Worm (Caenorhabditis elegans) whole organism, young adult: ENCODE results near the gene F46B3.15.

Source experiments
- B0019.2 ChIP-seq: fragments of 200-800 bp; sonication (Bioruptor generic); conservative IDR thresholded peaks from 2 replicates; pipeline ENCODE4 v1.3.6; 2022; ENCODE audit warnings: missing genetic modification reagents, missing genetic modification characterization, missing compliant biosample characterization
- B0035.1 ChIP-seq: sonication (generic microtip); optimal IDR thresholded peaks from 2 replicates; lab custom pipeline; 2016; ENCODE audit warnings: missing genetic modification characterization, mild to moderate bottlenecking, missing compliant biosample characterization, missing genotype, missing genetic modification reagents
- D2030.7 ChIP-seq: fragments of 200-800 bp; sonication (Bioruptor generic); IDR thresholded peaks from 2 replicates; pipeline ENCODE4 v1.3.6; 2022; ENCODE audit warnings: missing genetic modification reagents, missing genetic modification characterization, missing compliant biosample characterization
- F23B12.7 ChIP-seq: sonication (generic microtip); optimal IDR thresholded peaks from 2 replicates; lab custom pipeline; 2017; ENCODE audit warnings: missing genetic modification characterization, mild to moderate bottlenecking, missing compliant biosample characterization, antibody characterized with exemption, moderate library complexity; ENCODE audit not compliant: insufficient read depth
- F33H1.4 ChIP-seq: fragments of 200-800 bp; sonication (Bioruptor generic); IDR thresholded peaks from 2 replicates; pipeline ENCODE4 v1.3.6; 2022; ENCODE audit warnings: missing genetic modification reagents, missing genetic modification characterization, missing compliant biosample characterization
- F57A8.1 ChIP-seq: fragments of 200-800 bp; sonication (Bioruptor generic); optimal IDR thresholded peaks from 2 replicates; lab custom pipeline; 2018; ENCODE audit warnings: mild to moderate bottlenecking, missing genetic modification characterization, moderate library complexity, missing compliant biosample characterization
- K11D2.4 ChIP-seq: fragments of 200-800 bp; sonication (Bioruptor generic); IDR thresholded peaks from 2 replicates; pipeline ENCODE4 v1.3.6; 2022; ENCODE audit warnings: missing genetic modification reagents, missing genetic modification characterization, missing compliant biosample characterization
- Y53F4B.3 ChIP-seq: fragments of 200-800 bp; sonication (Bioruptor generic); IDR thresholded peaks from 2 replicates; pipeline ENCODE4 v1.3.6; 2022; ENCODE audit warnings: missing genetic modification reagents, missing genetic modification characterization, missing compliant biosample characterization
- Y56A3A.18 ChIP-seq: fragments of 200-800 bp; sonication (Bioruptor generic); IDR thresholded peaks from 2 replicates; pipeline ENCODE4 v1.3.6; 2022; ENCODE audit warnings: missing genetic modification reagents, missing genetic modification characterization, missing compliant biosample characterization
- ama-1 ChIP-seq, 3 experiments: fragments of 150-350 bp in 1 of 3; sonication (generic microtip) in 2 of 3; optimal IDR thresholded peaks; 2 replicates each; lab custom pipeline; 2014 to 2018; ENCODE audit warnings: missing biosample characterization in 2 of 3, missing genetic modification characterization in 2 of 3, missing genetic modification reagents in 2 of 3
- aptf-2 ChIP-seq: fragments of 200-800 bp; sonication (Bioruptor generic); conservative IDR thresholded peaks from 2 replicates; pipeline ENCODE4 v1.3.6; 2022; ENCODE audit warnings: missing genetic modification reagents, missing genetic modification characterization, missing compliant biosample characterization
- attf-3 ChIP-seq: fragments of 200-800 bp; sonication (Bioruptor generic); conservative IDR thresholded peaks from 2 replicates; pipeline ENCODE4 v1.3.6; 2022; ENCODE audit warnings: missing genetic modification reagents, missing genetic modification characterization, missing compliant biosample characterization
- attf-5 ChIP-seq: fragments of 200-800 bp; sonication (Bioruptor generic); optimal IDR thresholded peaks from 2 replicates; lab custom pipeline; 2018; ENCODE audit warnings: mild to moderate bottlenecking, missing genetic modification characterization, missing compliant biosample characterization
- attf-6 ChIP-seq: fragments of 200-800 bp; sonication (Bioruptor generic); IDR thresholded peaks from 2 replicates; pipeline ENCODE4 v1.3.6; 2022; ENCODE audit warnings: missing genetic modification reagents, missing genetic modification characterization, missing compliant biosample characterization
- cebp-2 ChIP-seq: fragments of 200-800 bp; sonication (Bioruptor generic); IDR thresholded peaks from 2 replicates; pipeline ENCODE4 v1.3.6; 2022; ENCODE audit warnings: missing genetic modification characterization, missing compliant biosample characterization
- ceh-27 ChIP-seq: fragments of 200-800 bp; sonication (Bioruptor generic); optimal IDR thresholded peaks from 2 replicates; lab custom pipeline; 2018; ENCODE audit warnings: mild to moderate bottlenecking, missing genetic modification characterization, moderate library complexity, missing compliant biosample characterization
- ceh-40 ChIP-seq: fragments of 200-800 bp; sonication (Bioruptor generic); IDR thresholded peaks from 2 replicates; pipeline ENCODE4 v1.3.6; 2022; ENCODE audit warnings: missing genetic modification characterization, missing compliant biosample characterization
- ceh-79 ChIP-seq: sonication (generic microtip); optimal IDR thresholded peaks from 2 replicates; lab custom pipeline; 2017; ENCODE audit warnings: mild to moderate bottlenecking, missing genetic modification characterization, missing compliant biosample characterization
- chd-7 ChIP-seq: sonication (generic microtip); optimal IDR thresholded peaks from 2 replicates; lab custom pipeline; 2016; ENCODE audit warnings: mild to moderate bottlenecking, missing genetic modification characterization, moderate library complexity, missing compliant biosample characterization
- die-1 ChIP-seq: sonication (generic microtip); optimal IDR thresholded peaks from 2 replicates; lab custom pipeline; 2016; ENCODE audit warnings: missing genotype, mild to moderate bottlenecking, missing genetic modification characterization, missing compliant biosample characterization
- dpl-1 ChIP-seq: fragments of 150-350 bp; optimal IDR thresholded peaks from 2 replicates; lab custom pipeline; 2014; ENCODE audit warnings: missing biosample characterization, missing genetic modification reagents, missing genetic modification characterization
- egrh-3 ChIP-seq: fragments of 200-800 bp; sonication (Bioruptor generic); IDR thresholded peaks from 2 replicates; pipeline ENCODE4 v1.3.6; 2022; ENCODE audit warnings: missing genetic modification reagents, missing genetic modification characterization, missing compliant biosample characterization
- hlh-12 ChIP-seq: sonication (generic microtip); optimal IDR thresholded peaks from 2 replicates; lab custom pipeline; 2016; ENCODE audit warnings: missing genetic modification characterization, missing compliant biosample characterization
- hlh-26 ChIP-seq: fragments of 200-800 bp; sonication (Bioruptor generic); conservative IDR thresholded peaks from 2 replicates; pipeline ENCODE4 v1.3.6; 2022; ENCODE audit warnings: missing genetic modification reagents, missing genetic modification characterization, missing compliant biosample characterization
- hmg-20 ChIP-seq: fragments of 200-800 bp; sonication (Bioruptor generic); IDR thresholded peaks from 2 replicates; pipeline ENCODE4 v1.3.6; 2022; ENCODE audit warnings: missing genetic modification reagents, missing genetic modification characterization, missing compliant biosample characterization
- hsf-1 ChIP-seq: fragments of 200-800 bp; sonication (Bioruptor generic); IDR thresholded peaks from 2 replicates; pipeline ENCODE4 v1.3.6; 2022; ENCODE audit warnings: missing genetic modification reagents, missing genetic modification characterization, missing compliant biosample characterization
- lin-35 ChIP-seq, 3 experiments: fragments of 150-350 bp in 2 of 3; sonication (generic microtip) in 1 of 3; optimal IDR thresholded peaks; 2 replicates each; lab custom pipeline; 2014 to 2018; ENCODE audit warnings: missing biosample characterization in 3 of 3, missing genetic modification characterization in 3 of 3, missing genetic modification reagents in 3 of 3
- lin-54 ChIP-seq: fragments of 200-800 bp; sonication (Bioruptor generic); optimal IDR thresholded peaks from 2 replicates; lab custom pipeline; 2018; ENCODE audit warnings: mild to moderate bottlenecking, missing genetic modification characterization, missing compliant biosample characterization
- lir-1 ChIP-seq: fragments of 200-800 bp; sonication (Bioruptor generic); conservative IDR thresholded peaks from 2 replicates; pipeline ENCODE4 v1.3.6; 2022; ENCODE audit warnings: missing genetic modification reagents, missing genetic modification characterization, missing compliant biosample characterization
- lsy-27 ChIP-seq: sonication (generic microtip); optimal IDR thresholded peaks from 2 replicates; lab custom pipeline; 2017; ENCODE audit warnings: missing genetic modification characterization, mild to moderate bottlenecking, missing compliant biosample characterization, antibody characterized with exemption, missing genotype, borderline replicate concordance; ENCODE audit not compliant: insufficient read depth
- madf-6 ChIP-seq: fragments of 200-800 bp; sonication (Bioruptor generic); IDR thresholded peaks from 2 replicates; pipeline ENCODE4 v1.3.6; 2022; ENCODE audit warnings: missing genetic modification reagents, missing genetic modification characterization, missing compliant biosample characterization
- mcd-1 ChIP-seq: fragments of 200-800 bp; sonication (Bioruptor generic); IDR thresholded peaks from 2 replicates; pipeline ENCODE4 v1.3.6; 2022; ENCODE audit warnings: missing genetic modification reagents, missing genetic modification characterization, missing compliant biosample characterization
- mel-28 ChIP-seq: sonication (generic microtip); optimal IDR thresholded peaks from 2 replicates; lab custom pipeline; 2016; ENCODE audit warnings: borderline replicate concordance, mild to moderate bottlenecking, missing genetic modification characterization, missing compliant biosample characterization
- mes-4 ChIP-seq: sonication (generic microtip); optimal IDR thresholded peaks from 2 replicates; lab custom pipeline; 2016; ENCODE audit warnings: missing genotype, missing genetic modification characterization, missing compliant biosample characterization
- nfya-2 ChIP-seq: fragments of 200-800 bp; sonication (Bioruptor generic); IDR thresholded peaks from 2 replicates; pipeline ENCODE4 v1.3.6; 2022; ENCODE audit warnings: missing genetic modification reagents, missing genetic modification characterization, missing compliant biosample characterization
- nfyb-1 ChIP-seq: fragments of 200-800 bp; sonication (Bioruptor generic); IDR thresholded peaks from 2 replicates; pipeline ENCODE4 v1.3.6; 2022; ENCODE audit warnings: missing genetic modification reagents, missing genetic modification characterization, missing compliant biosample characterization
- nhr-120 ChIP-seq: fragments of 200-800 bp; sonication (Bioruptor generic); IDR thresholded peaks from 2 replicates; pipeline ENCODE4 v1.3.6; 2022; ENCODE audit warnings: missing genetic modification characterization, missing compliant biosample characterization
- nhr-179 ChIP-seq: sonication (generic microtip); optimal IDR thresholded peaks from 2 replicates; lab custom pipeline; 2016; ENCODE audit warnings: mild to moderate bottlenecking, missing genetic modification characterization, missing compliant biosample characterization
- nhr-90 ChIP-seq: sonication (generic microtip); optimal IDR thresholded peaks from 2 replicates; lab custom pipeline; 2016; ENCODE audit warnings: missing genotype, mild to moderate bottlenecking, missing genetic modification characterization, missing compliant biosample characterization
- sptf-2 ChIP-seq: fragments of 200-800 bp; sonication (Bioruptor generic); optimal IDR thresholded peaks from 2 replicates; lab custom pipeline; 2018; ENCODE audit warnings: mild to moderate bottlenecking, missing genetic modification characterization, missing compliant biosample characterization
- xnd-1 ChIP-seq: sonication (generic microtip); optimal IDR thresholded peaks from 2 replicates; lab custom pipeline; 2016; ENCODE audit warnings: missing genotype, missing genetic modification reagents, missing genetic modification characterization, missing compliant biosample characterization
- ztf-3 ChIP-seq: fragments of 200-800 bp; sonication (Bioruptor generic); optimal IDR thresholded peaks from 2 replicates; lab custom pipeline; 2018; ENCODE audit warnings: mild to moderate bottlenecking, missing genetic modification characterization, missing compliant biosample characterization
- ztf-6 ChIP-seq: fragments of 200-800 bp; sonication (Bioruptor generic); IDR thresholded peaks from 2 replicates; pipeline ENCODE4 v1.3.6; 2022; ENCODE audit warnings: missing genetic modification reagents, missing genetic modification characterization, missing compliant biosample characterization

F46B3.15 gene

DNA sequence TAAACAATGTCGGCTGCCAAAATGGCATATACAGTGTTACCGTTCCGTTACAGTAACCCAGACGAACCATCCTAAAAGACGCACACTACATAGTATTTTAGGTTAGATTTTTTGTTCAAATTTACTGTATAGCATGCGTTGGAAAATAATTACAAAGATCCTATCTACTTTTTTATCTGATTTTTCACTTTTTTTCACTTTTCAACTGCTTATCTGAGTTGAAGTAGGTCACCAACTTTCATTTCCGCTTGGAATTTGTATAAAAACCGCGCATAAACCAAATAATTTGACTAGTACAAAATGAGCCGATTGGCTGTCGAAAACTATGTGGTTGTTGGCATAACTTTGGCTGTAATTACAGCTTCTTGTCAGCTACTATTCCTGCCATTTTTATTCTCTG lies 33.7 kb downstream of the F46B3.15 start, which contains the start of gene col-163:
Gene col-163 (plus strand): TSS at position 301 of the 400 bp plus-strand sequence.
- TF ChIP-seq attf-5 (GFP tag; lab: Kevin White, UChicago) (no peak), chd-7 (tag; lab: Kevin White, UChicago) (no peak), lir-1 (GFP tag; lab: Robert Waterston, UW) (no peak), hlh-26 (GFP tag; lab: Robert Waterston, UW) (no peak), ztf-3 (GFP tag; lab: Kevin White, UChicago) (no peak), F33H1.4 (GFP tag; lab: Robert Waterston, UW) (no peak), dpl-1 (GFP tag; lab: Kevin White, UChicago) (no peak), aptf-2 (no peak), F57A8.1 (GFP tag; lab: Kevin White, UChicago) (no peak), nhr-120 (GFP tag; lab: Robert Waterston, UW) (no peak), ama-1 (optimal IDR thresholded peaks at IDR 0.05; lab: Kevin White, UChicago) (no peak), ama-1 (GFP tag; optimal IDR thresholded peaks at IDR 0.05; lab: Kevin White, UChicago) (no peak), B0019.2 (GFP tag; lab: Robert Waterston, UW) (no peak)

DNA sequence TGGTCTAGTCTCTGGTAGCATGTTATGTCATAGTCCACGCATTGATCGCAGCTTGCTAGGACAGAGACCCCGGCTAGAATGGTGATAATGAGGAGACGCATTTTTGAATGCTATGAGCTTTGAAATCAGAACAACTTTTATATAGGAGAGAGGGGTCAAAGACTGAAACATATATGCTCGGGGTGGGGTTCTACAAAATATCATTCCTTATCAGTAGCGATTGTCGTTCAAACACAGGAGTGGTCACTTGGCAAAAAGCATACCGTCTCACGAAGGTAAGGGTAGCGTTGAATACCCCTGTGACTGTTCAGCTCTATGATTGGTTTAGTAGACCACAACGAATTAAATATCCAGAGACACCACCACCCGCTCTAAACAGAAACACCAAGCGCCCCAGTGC lies 36.4 kb downstream of the F46B3.15 start, which contains the start of gene F46B3.1:
Gene F46B3.1 (minus strand): TSS at position 101 of the 400 bp plus-strand sequence.
- TF ChIP-seq attf-6 (GFP tag; lab: Robert Waterston, UW) (no peak), mel-28 (tag; lab: Kevin White, UChicago) (no peak), cebp-2 (no peak), Y53F4B.3 (no peak), nhr-90 (no peak), mes-4 (tag; lab: Kevin White, UChicago) (no peak), F23B12.7 (tag; lab: Kevin White, UChicago) (no peak), mcd-1 (GFP tag; lab: Robert Waterston, UW) (no peak), ceh-27 (GFP tag; lab: Kevin White, UChicago) (no peak), nhr-179 (no peak), ceh-40 (no peak), egrh-3 (GFP tag; lab: Robert Waterston, UW) (no peak), lin-54 (GFP tag; lab: Kevin White, UChicago) (no peak), lsy-27 (tag; lab: Kevin White, UChicago) (no peak), sptf-2 (GFP tag; lab: Kevin White, UChicago) (no peak), ztf-6 (GFP tag; lab: Robert Waterston, UW) (no peak)

ce11 chrV:20595653-20596052 lies 37.9 kb downstream of the F46B3.15 start, which contains the start of gene F26F2.11:
Gene F26F2.11 (minus strand): TSS chrV:20595753.
- TF ChIP-seq ceh-79 (tag; lab: Kevin White, UChicago): no peak
- no peak for TF ChIP-seq madf-6
- TF ChIP-seq hmg-20: no peak
- TF ChIP-seq die-1 (tag; lab: Kevin White, UChicago): no peak
- no peak for TF ChIP-seq D2030.7 (GFP tag; lab: Robert Waterston, UW)
- no peak for TF ChIP-seq K11D2.4
- TF ChIP-seq xnd-1 (tag; lab: Kevin White, UChicago): no peak
- no peak for TF ChIP-seq attf-3 (GFP tag; lab: Robert Waterston, UW)
- no peak for TF ChIP-seq nfyb-1 (GFP tag; lab: Robert Waterston, UW)
- no peak for TF ChIP-seq hlh-12
- no peak for TF ChIP-seq ztf-3 (GFP tag; lab: Kevin White, UChicago)
- TF ChIP-seq hsf-1 (GFP tag; lab: Robert Waterston, UW): no peak
- TF ChIP-seq lin-35 (GFP tag; optimal IDR thresholded peaks at IDR 0.05; lab: Kevin White, UChicago): no peak
- no peak for TF ChIP-seq Y56A3A.18
- TF ChIP-seq B0035.1 (tag; lab: Kevin White, UChicago): no peak
- no peak for TF ChIP-seq nhr-90
- no peak for TF ChIP-seq nfya-2 (GFP tag; lab: Robert Waterston, UW)
